Fruit fly (Drosophila melanogaster): ENCODE data around the gene ncm.

ncm gene

DNA sequence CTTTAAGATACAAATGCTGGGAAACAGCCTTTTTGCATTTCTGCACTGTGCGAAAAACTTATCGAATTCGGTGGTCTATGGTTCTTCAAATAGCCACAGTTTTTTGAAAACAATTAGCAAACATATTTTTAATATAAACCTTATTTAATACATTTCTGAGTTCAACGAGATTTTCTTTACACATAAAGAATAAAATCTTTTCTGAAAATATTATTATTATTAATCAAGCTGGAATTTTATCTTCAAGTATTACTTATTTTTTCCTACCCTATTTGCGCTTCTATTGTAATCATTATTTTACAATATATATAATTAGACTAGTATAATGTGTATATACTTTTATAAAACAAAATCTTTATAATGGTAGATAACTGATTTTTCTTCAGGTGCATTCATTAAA, 33.4 kb upstream of the ncm start (continued):
- TF ChIP-seq CG7271 (tag; optimal IDR thresholded peaks at IDR 0.05): no peak
- no peak for TF ChIP-seq CG12236 (GFP tag; optimal IDR thresholded peaks at IDR 0.05)
- no peak for TF ChIP-seq vfl (GFP tag; optimal IDR thresholded peaks at IDR 0.05)
- no peak for TF ChIP-seq Dad (GFP tag; optimal IDR thresholded peaks at IDR 0.05)
- TF ChIP-seq Ssrp (tag; optimal IDR thresholded peaks at IDR 0.05): peak; percentile 34
- TF ChIP-seq insv (GFP tag; optimal IDR thresholded peaks at IDR 0.05): no peak
- TF ChIP-seq ash1 (GFP tag; optimal IDR thresholded peaks at IDR 0.05): no peak
- no peak for TF ChIP-seq Elba2 (GFP tag; optimal IDR thresholded peaks at IDR 0.05)
- TF ChIP-seq klu (GFP tag; IDR thresholded peaks at IDR 0.05): no peak
- TF ChIP-seq CG9932 (GFP tag; IDR thresholded peaks at IDR 0.05): no peak
- TF ChIP-seq Fer2 (tag; optimal IDR thresholded peaks at IDR 0.05): no peak
- no peak for TF ChIP-seq CG4730 (GFP tag; IDR thresholded peaks at IDR 0.05)
- TF ChIP-seq maf-S (GFP tag; optimal IDR thresholded peaks at IDR 0.05): no peak
- TF ChIP-seq dmrt11E (tag; optimal IDR thresholded peaks at IDR 0.05): peak; percentile 19
- no peak for TF ChIP-seq CG13123 (GFP tag; optimal IDR thresholded peaks at IDR 0.05)
- no peak for TF ChIP-seq Side (GFP tag; optimal IDR thresholded peaks at IDR 0.05)
- no peak for TF ChIP-seq gsb-n (tag; optimal IDR thresholded peaks at IDR 0.05)
- no peak for TF ChIP-seq exex (tag; optimal IDR thresholded peaks at IDR 0.05)
- no peak for TF ChIP-seq H2.0 (GFP tag; IDR thresholded peaks at IDR 0.05)
- TF ChIP-seq CG11247 (GFP tag; IDR thresholded peaks at IDR 0.05): no peak
- TF ChIP-seq CG32532 (GFP tag; IDR thresholded peaks at IDR 0.05): no peak
- TF ChIP-seq Hmr (GFP tag; optimal IDR thresholded peaks at IDR 0.05): no peak
- TF ChIP-seq Camta (GFP tag; optimal IDR thresholded peaks at IDR 0.05): no peak
- TF ChIP-seq crp (GFP tag; optimal IDR thresholded peaks at IDR 0.05): no peak
- no peak for TF ChIP-seq CG1529 (GFP tag; optimal IDR thresholded peaks at IDR 0.05)
- no peak for TF ChIP-seq CrebB (tag; optimal IDR thresholded peaks at IDR 0.05)
- no peak for TF ChIP-seq CG12071 (GFP tag; optimal IDR thresholded peaks at IDR 0.05)
- no peak for TF ChIP-seq Dll (GFP tag; IDR thresholded peaks at IDR 0.05; ENCODE audit: partially characterized antibody)
- no peak for TF ChIP-seq jumu (GFP tag; optimal IDR thresholded peaks at IDR 0.05)
- no peak for TF ChIP-seq cato (GFP tag; optimal IDR thresholded peaks at IDR 0.05; ENCODE audit: borderline replicate concordance)
- no peak for TF ChIP-seq B-H2 (GFP tag; optimal IDR thresholded peaks at IDR 0.05)
- peak; percentile 45 for TF ChIP-seq CG11504 (tag; optimal IDR thresholded peaks at IDR 0.05)
- TF ChIP-seq CG9437 (GFP tag; optimal IDR thresholded peaks at IDR 0.05): no peak
- no peak for TF ChIP-seq CG4404 (GFP tag; IDR thresholded peaks at IDR 0.05)
- no peak for TF ChIP-seq Ptx1 (GFP tag; IDR thresholded peaks at IDR 0.05)
- no peak for TF ChIP-seq CG16815 (GFP tag; optimal IDR thresholded peaks at IDR 0.05)
- peak; percentile 48 for TF ChIP-seq nmo (GFP tag; optimal IDR thresholded peaks at IDR 0.05)
- no peak for TF ChIP-seq CG12219 (GFP tag; optimal IDR thresholded peaks at IDR 0.05)
- peak in 1 of 3 experiments; percentile 36 for TF ChIP-seq lola (GFP tag; optimal IDR thresholded peaks at IDR 0.05)
- TF ChIP-seq Lhr (GFP tag; optimal IDR thresholded peaks at IDR 0.05): no peak
- no peak for TF ChIP-seq ssp (GFP tag; IDR thresholded peaks at IDR 0.05)
- no peak for TF ChIP-seq CkIIα-i1 (GFP tag; IDR thresholded peaks at IDR 0.05)
- TF ChIP-seq CG4617 (GFP tag; optimal IDR thresholded peaks at IDR 0.05; ENCODE audit: borderline replicate concordance): no peak
- TF ChIP-seq CG42726 (GFP tag; IDR thresholded peaks at IDR 0.05; ENCODE audit: partially characterized antibody): no peak
- TF ChIP-seq CG2712 (tag; optimal IDR thresholded peaks at IDR 0.05): peak; percentile 56
- no peak for TF ChIP-seq ci (GFP tag; IDR thresholded peaks at IDR 0.05)
- TF ChIP-seq CG10209 (GFP tag; optimal IDR thresholded peaks at IDR 0.05): no peak
- TF ChIP-seq rib (GFP tag; IDR thresholded peaks at IDR 0.05): no peak
- no peak for TF ChIP-seq CG11696 (GFP tag; IDR thresholded peaks at IDR 0.05)
- TF ChIP-seq Pdp1 (GFP tag; optimal IDR thresholded peaks at IDR 0.05): no peak
- no peak for TF ChIP-seq gro (GFP tag; optimal IDR thresholded peaks at IDR 0.05)

Measured in whole organism, embryonic.